Worm (Caenorhabditis elegans): ENCODE data around the gene ptr-4.

Gene ptr-4

ce11 chrX:6022469-6022868, 43.3 kb downstream of the ptr-4 start, which contains the start of gene lelo-3:
lelo-3 (minus strand) TSS chrX:6022569.
- TF ChIP-seq lin-1 (GFP tag; IDR thresholded peaks at IDR 0.05) = no peak
- no peak for TF ChIP-seq Y5F2A.4 (GFP tag; optimal IDR thresholded peaks at IDR 0.05)
- no peak for TF ChIP-seq php-3 (GFP tag; IDR thresholded peaks at IDR 0.05)
- TF ChIP-seq nhr-48 (tag; optimal IDR thresholded peaks at IDR 0.05) = no peak
- no peak for TF ChIP-seq nhr-41 (GFP tag; IDR thresholded peaks at IDR 0.05)
- TF ChIP-seq nhr-10 (tag; optimal IDR thresholded peaks at IDR 0.05) = no peak

ce11 chrX:6020782-6021181, 45.0 kb downstream of the ptr-4 start:
- TF ChIP-seq egl-27 (tag; optimal IDR thresholded peaks at IDR 0.05) = no peak
- peak in 1 of 2 experiments; percentile 90 for TF ChIP-seq unc-62 (GFP tag; optimal IDR thresholded peaks at IDR 0.05 in 1 of 2)
- no peak for TF ChIP-seq unc-62 (tag; optimal IDR thresholded peaks at IDR 0.05)

- TF ChIP-seq nhr-11 (tag; optimal IDR thresholded peaks at IDR 0.05) (no peak), dve-1 (tag; optimal IDR thresholded peaks at IDR 0.05; ENCODE audit: insufficient read depth) (peak; percentile 36), snpc-4 (tag; optimal IDR thresholded peaks at IDR 0.05) (no peak), ztf-7 (tag; optimal IDR thresholded peaks at IDR 0.05) (no peak)
Measured at ce11 chrX:6019886-6020469, 45.8 kb downstream of the ptr-4 start, which contains the start of gene C09B8.4. C09B8.4 (minus strand) TSS chrX:6019936.

ce11 chrX:6015096-6015495, 50.7 kb downstream of the ptr-4 start, which contains the start of gene C09B8.8:
C09B8.8 (plus strand) TSS chrX:6015492.
- no peak for TF ChIP-seq zip-11 (GFP tag; IDR thresholded peaks at IDR 0.05)
- TF ChIP-seq dve-1 (tag; optimal IDR thresholded peaks at IDR 0.05; ENCODE audit: insufficient read depth) = peak; percentile 10
